Fruit fly (Drosophila melanogaster) S2 (cell line): Measurements from ENCODE around the gene CG5687.

Source experiments
- CG8478 ChIP-seq: fragments of >200 bp; optimal IDR thresholded peaks from 2 replicates; lab custom pipeline; 2018
- CTCF ChIP-seq, 2 experiments: fragments of >200 bp; optimal IDR thresholded peaks; 2 replicates each; lab custom pipeline; 2018

- no peak for TF ChIP-seq CG8478 (lab: Kevin White, UChicago)
- no peak for TF ChIP-seq CTCF (optimal IDR thresholded peaks at IDR 0.05; lab: Kevin White, UChicago)
These were observed 32.3 kb upstream of the CG5687 start, which contains the start of the genes CG11815 and acs for dm6 chr3L:1971103-1971742.
